Worm (Caenorhabditis elegans) whole organism, mixed stage, embryonic: ENCODE results near the gene F35H10.3.

Source experiments
- ceh-39 ChIP-seq: fragments of 150-350 bp; optimal IDR thresholded peaks from 2 replicates; lab custom pipeline; 2014; ENCODE audit warnings: missing biosample characterization, missing genetic modification characterization
- nhr-237 ChIP-seq: fragments of 150-350 bp; optimal IDR thresholded peaks from 2 replicates; lab custom pipeline; 2014; ENCODE audit warnings: missing biosample characterization, missing genetic modification characterization
- nhr-76 ChIP-seq: sonication (generic microtip); optimal IDR thresholded peaks from 2 replicates; lab custom pipeline; 2017; ENCODE audit warnings: missing biosample characterization, missing genetic modification characterization
- unc-120 ChIP-seq: sonication (generic microtip); optimal IDR thresholded peaks from 2 replicates; lab custom pipeline; 2017; ENCODE audit warnings: missing genetic modification characterization, missing compliant biosample characterization; ENCODE audit not compliant: poor library complexity, severe bottlenecking
- ztf-11 ChIP-seq: fragments of 150-350 bp; optimal IDR thresholded peaks from 2 replicates; lab custom pipeline; 2014; ENCODE audit warnings: missing biosample characterization, missing genetic modification characterization

- no peak for TF ChIP-seq nhr-76
- TF ChIP-seq ztf-11: no peak
- no peak for TF ChIP-seq nhr-237 (tag; lab: Kevin White, UChicago)
- no peak for TF ChIP-seq unc-120 (tag; lab: Kevin White, UChicago)
- no peak for TF ChIP-seq ceh-39 (tag; lab: Kevin White, UChicago)
Measured at ce11 chrIV:8317800-8318199, 8.0 kb upstream of the F35H10.3 start.
